Fruit fly (Drosophila melanogaster) whole organism, larva: ENCODE data around the gene CG5863.
"Not testable (repeated sequence)": the region's sequence is repeated elsewhere in the genome, so short reads cannot be mapped to it uniquely, and the experiment has no call there.

Source experiments
- noc ChIP-seq: fragments of 200-800 bp; sonication (Bioruptor generic); optimal IDR thresholded peaks from 3 replicates; lab custom pipeline; 2019; ENCODE audit warnings: missing biosample characterization, mild to moderate bottlenecking, missing genetic modification characterization, moderate library complexity

CG5863 gene

DNA sequence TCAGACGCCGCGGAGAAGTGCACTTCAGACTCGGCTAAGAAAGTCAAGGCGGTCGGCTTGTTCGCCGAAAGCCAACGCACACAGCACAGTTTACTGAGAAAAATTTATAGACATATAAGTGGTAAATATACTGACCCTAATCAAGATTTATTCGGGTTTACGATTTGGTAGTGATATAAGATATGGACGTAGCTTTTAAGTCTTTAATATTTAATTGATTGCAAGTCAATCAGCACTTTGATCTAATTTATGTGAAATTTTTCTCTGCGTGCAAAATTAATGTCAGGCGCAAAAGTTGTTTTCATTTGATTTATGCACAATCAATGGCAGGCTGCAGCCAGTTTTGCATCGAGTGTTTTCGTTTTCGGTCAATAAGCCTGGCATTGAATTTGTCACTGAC is 19.6 kb downstream of the CG5863 start:
- TF ChIP-seq noc (tag; lab: Kevin White, UChicago), result no peak

DNA sequence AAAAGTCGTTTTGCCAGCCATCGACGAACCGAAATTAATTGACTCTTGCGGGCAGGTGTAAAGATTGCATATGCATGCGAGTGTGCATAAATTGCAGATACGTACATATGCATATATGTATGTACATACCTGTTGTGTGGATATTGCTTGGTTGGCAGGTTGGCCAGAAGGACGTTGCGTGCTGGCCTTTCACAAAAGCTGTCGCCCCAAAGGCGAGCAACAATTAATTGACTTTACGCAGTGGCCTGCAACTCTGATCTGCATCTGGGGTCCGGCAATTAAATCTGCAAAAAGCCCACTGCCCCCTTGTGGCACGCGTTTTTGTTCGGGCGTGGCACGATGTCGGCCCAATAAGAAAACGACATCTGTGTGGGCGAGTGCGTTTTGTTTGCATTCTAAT is 22.2 kb downstream of the CG5863 start:
- TF ChIP-seq noc (tag; lab: Kevin White, UChicago), result no peak

DNA sequence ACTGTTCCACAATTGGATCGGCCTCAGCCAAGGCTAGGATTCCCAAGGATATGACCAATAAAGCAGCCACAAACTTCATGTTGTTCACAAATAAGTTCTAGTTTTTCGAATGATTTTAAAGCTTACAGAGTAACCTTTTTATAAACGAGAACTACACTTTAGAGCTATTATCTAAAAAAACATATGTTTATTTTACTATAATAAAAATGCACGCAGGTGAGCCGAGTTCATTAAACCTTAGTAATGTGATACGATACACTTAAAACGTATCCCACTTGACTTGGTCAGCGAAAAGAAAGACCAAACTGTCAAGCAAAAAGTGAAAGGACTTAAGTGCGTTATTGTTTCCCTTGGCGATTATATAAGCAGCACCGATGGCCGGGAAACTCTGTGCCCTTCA is 23.4 kb downstream of the CG5863 start, which contains the start of gene CG44090:
TSS of gene CG44090 (minus strand) at position 101 of the 400 bp plus-strand sequence.
- TF ChIP-seq noc (tag; lab: Kevin White, UChicago), result no peak

DNA sequence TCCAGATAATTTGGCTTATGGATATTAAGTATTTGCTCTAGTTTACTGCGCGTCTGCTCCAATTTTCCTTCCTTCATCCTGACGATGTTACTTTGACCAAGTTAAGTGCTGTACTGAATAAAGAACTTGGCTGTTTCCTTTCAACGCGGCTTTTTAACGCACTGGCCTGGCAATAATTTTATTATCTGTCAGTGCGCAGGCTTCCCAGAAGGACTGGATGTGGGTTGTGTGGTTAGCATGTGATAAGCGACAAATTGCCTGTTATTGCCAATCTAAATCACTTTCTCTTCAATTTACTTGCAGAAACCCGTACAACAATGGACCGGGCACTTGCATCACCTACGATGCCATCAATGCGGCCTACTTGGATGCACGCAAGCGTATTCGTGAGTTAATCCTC is 29.7 kb downstream of the CG5863 start, which contains the start of gene CG14331:
TSS of gene CG14331 (minus strand) at position 101 of the 400 bp plus-strand sequence.
- TF ChIP-seq noc (tag; lab: Kevin White, UChicago), result no peak

DNA sequence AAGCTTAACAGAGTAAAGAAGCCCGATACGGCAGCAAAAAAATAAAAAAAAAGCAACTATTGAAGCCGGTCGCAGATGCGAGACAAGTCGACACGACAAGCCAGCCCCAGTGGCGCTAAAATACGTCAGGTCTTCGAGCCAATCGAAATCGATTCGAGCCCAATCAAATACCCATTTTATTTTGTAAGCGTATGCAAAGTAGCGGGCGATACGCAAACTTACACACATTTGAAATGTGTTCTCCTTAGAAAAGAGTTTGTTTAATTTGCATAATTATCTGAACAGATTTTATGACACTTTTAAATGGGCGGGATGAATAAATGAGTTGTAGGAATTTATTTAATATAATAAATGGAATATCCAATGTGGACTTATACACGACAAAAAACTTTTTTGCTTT is 36.7 kb downstream of the CG5863 start:
- TF ChIP-seq noc (tag; lab: Kevin White, UChicago), result no peak

DNA sequence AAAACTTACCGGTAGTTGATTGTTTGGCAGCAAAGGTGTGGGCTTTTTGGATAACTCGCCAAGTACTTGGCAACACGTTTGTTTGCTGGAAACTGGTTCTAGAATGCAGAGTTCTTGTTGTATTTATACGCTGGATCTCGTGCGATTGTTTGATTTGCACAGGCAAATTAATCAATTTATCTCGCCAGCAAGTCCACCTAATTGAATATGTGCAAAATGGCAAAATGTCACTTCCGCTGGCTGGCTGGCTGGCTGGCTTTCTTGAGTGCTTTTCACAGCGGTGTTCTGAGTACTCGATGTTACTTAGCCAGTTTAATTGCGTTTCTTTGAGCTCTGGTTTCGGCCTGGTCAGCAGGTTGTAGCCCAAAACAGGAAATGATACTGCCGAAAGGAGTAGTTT is 37.9 kb downstream of the CG5863 start, which contains the start of gene Eh:
TSS of gene Eh (minus strand) at position 101 of the 400 bp plus-strand sequence.
- TF ChIP-seq noc (tag; lab: Kevin White, UChicago), result no peak

DNA sequence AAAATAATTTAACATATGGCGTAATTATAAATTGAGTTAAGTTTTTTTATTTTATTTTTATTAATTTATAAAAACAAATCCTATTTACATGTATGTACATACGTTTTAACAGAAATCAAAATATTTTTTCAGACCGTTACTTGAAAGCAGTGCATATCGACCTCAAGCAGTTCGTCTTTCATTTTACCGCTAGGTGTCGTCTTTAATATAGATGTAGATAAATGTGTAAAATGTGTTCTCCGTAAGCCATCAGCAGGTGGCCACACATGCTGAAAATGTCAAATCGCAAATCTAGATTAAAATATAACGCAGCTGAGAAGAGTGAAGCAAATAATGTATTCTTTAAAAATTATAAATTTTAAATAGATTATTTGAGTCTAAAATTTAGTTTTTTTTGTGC is 38.5 kb downstream of the CG5863 start:
- TF ChIP-seq noc (tag; lab: Kevin White, UChicago), result no peak

- not testable (repeated sequence) for TF ChIP-seq noc (tag; lab: Kevin White, UChicago)
These were observed 45.8 kb downstream of the CG5863 start, which contains the start of gene CG14330 for dm6 chr3R:17456676-17457075. Gene CG14330 (minus strand): TSS chr3R:17456776.
